Fruit fly (Drosophila melanogaster) Kc167 (cell line): Measurements from ENCODE around the gene senju.

Experiments used
- Myc ChIP-seq: fragments of >200 bp; optimal IDR thresholded peaks from 2 replicates; lab custom pipeline; 2017; ENCODE audit warnings: missing external identifiers
- Sin3A ChIP-seq: fragments of >200 bp; optimal IDR thresholded peaks from 2 replicates; lab custom pipeline; 2018; ENCODE audit warnings: missing external identifiers
- h ChIP-seq: fragments of >200 bp; optimal IDR thresholded peaks from 3 replicates; lab custom pipeline; 2018; ENCODE audit warnings: missing external identifiers
- insv ChIP-seq: fragments of >200 bp; optimal IDR thresholded peaks from 3 replicates; lab custom pipeline; 2018; ENCODE audit warnings: missing external identifiers
- psq ChIP-seq: fragments of >200 bp; optimal IDR thresholded peaks from 2 replicates; lab custom pipeline; 2017; ENCODE audit warnings: missing external identifiers
- ttk ChIP-seq: sonication (Bioruptor generic); optimal IDR thresholded peaks from 2 replicates; lab custom pipeline; 2017; ENCODE audit warnings: missing external identifiers

DNA sequence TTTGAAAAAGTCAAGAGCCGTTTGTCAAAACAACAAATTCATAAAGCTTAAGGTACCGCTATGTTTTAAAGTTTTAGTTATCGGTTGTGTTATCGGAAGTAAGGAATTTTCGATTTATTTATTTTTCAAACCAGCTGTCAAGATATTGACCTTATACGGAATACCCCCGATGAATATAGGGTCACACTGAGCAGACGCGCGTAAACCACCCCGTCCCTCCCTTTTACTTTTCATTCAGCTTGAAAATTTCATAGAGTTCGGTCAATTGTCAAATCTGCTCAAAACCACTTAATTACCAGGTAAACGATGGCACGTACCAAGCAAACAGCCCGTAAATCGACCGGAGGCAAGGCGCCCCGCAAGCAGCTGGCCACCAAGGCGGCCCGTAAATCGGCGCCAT lies 2.3 kb downstream of the senju start, which contains the start of the genes CG14036 and His3.3A:
- TF ChIP-seq psq (lab: Kevin White, UChicago) (no peak), Sin3A (lab: Kevin White, UChicago) (no peak), insv (lab: Kevin White, UChicago) (no peak), h (no peak), ttk (lab: Kevin White, UChicago) (no peak), Myc (no peak)
